Fruit fly (Drosophila melanogaster): ENCODE results near the gene CG3165.

The CG3165 gene

dm6 chr2L:3006925-3007426 lies 30.1 kb downstream of the CG3165 start:
- no peak for TF ChIP-seq Hr96 (GFP tag; optimal IDR thresholded peaks at IDR 0.05)
- no peak for TF ChIP-seq cnc (optimal IDR thresholded peaks at IDR 0.05)
- TF ChIP-seq CG11617 (GFP tag; optimal IDR thresholded peaks at IDR 0.05): no peak
- no peak for TF ChIP-seq CG7045 (GFP tag; optimal IDR thresholded peaks at IDR 0.05)
- TF ChIP-seq CG7101 (tag; optimal IDR thresholded peaks at IDR 0.05): no peak
- no peak for TF ChIP-seq CG1620 (GFP tag; optimal IDR thresholded peaks at IDR 0.05)
- TF ChIP-seq cic (GFP tag; optimal IDR thresholded peaks at IDR 0.05): no peak
- TF ChIP-seq Mnt (GFP tag; optimal IDR thresholded peaks at IDR 0.05): no peak
- TF ChIP-seq CG5204 (GFP tag; optimal IDR thresholded peaks at IDR 0.05): no peak
- TF ChIP-seq ovo (GFP tag; optimal IDR thresholded peaks at IDR 0.05): no peak
- no peak for TF ChIP-seq pad (GFP tag; optimal IDR thresholded peaks at IDR 0.05)
- TF ChIP-seq CG12768 (GFP tag; optimal IDR thresholded peaks at IDR 0.05): no peak
- TF ChIP-seq CG33017 (tag; optimal IDR thresholded peaks at IDR 0.05): no peak
- no peak for TF ChIP-seq CG14711 (tag; optimal IDR thresholded peaks at IDR 0.05)

dm6 chr2L:3009438-3009837 lies 32.5 kb downstream of the CG3165 start:
- TF ChIP-seq CG11617 (GFP tag; optimal IDR thresholded peaks at IDR 0.05): no peak
- TF ChIP-seq tj (GFP tag; optimal IDR thresholded peaks at IDR 0.05): peak; percentile 96

- no peak for TF ChIP-seq CG5204 (GFP tag; optimal IDR thresholded peaks at IDR 0.05)
- TF ChIP-seq CG7045 (GFP tag; optimal IDR thresholded peaks at IDR 0.05): no peak
- TF ChIP-seq toe (GFP tag; optimal IDR thresholded peaks at IDR 0.05): no peak
- TF ChIP-seq CG33017 (tag; optimal IDR thresholded peaks at IDR 0.05): no peak
- TF ChIP-seq tj (GFP tag; optimal IDR thresholded peaks at IDR 0.05): no peak
- TF ChIP-seq CG7101 (tag; optimal IDR thresholded peaks at IDR 0.05): no peak
- no peak for TF ChIP-seq Clk (GFP tag; optimal IDR thresholded peaks at IDR 0.05)
Observed at dm6 chr2L:3011484-3011883, 34.6 kb downstream of the CG3165 start.

- TF ChIP-seq pad (GFP tag; optimal IDR thresholded peaks at IDR 0.05) (no peak), cic (GFP tag; optimal IDR thresholded peaks at IDR 0.05) (no peak), CG7101 (tag; optimal IDR thresholded peaks at IDR 0.05) (no peak), bab1 (GFP tag; optimal IDR thresholded peaks at IDR 0.05) (no peak), Hr96 (GFP tag; optimal IDR thresholded peaks at IDR 0.05) (no peak), Crg-1 (GFP tag; optimal IDR thresholded peaks at IDR 0.05) (no peak), CG11617 (GFP tag; optimal IDR thresholded peaks at IDR 0.05) (no peak), CG7045 (GFP tag; optimal IDR thresholded peaks at IDR 0.05) (no peak), toe (GFP tag; optimal IDR thresholded peaks at IDR 0.05) (no peak), cnc (optimal IDR thresholded peaks at IDR 0.05) (no peak), Clk (GFP tag; optimal IDR thresholded peaks at IDR 0.05) (no peak), Mnt (GFP tag; optimal IDR thresholded peaks at IDR 0.05) (no peak), CG33017 (tag; optimal IDR thresholded peaks at IDR 0.05) (no peak), kay (GFP tag; ENCODE audit: borderline replicate concordance) (no peak), CG12768 (GFP tag; optimal IDR thresholded peaks at IDR 0.05) (no peak), CG14711 (tag; optimal IDR thresholded peaks at IDR 0.05) (no peak), CG1620 (GFP tag; optimal IDR thresholded peaks at IDR 0.05) (no peak), tj (GFP tag; optimal IDR thresholded peaks at IDR 0.05) (no peak), CG5204 (GFP tag; optimal IDR thresholded peaks at IDR 0.05) (no peak)
Observed at dm6 chr2L:3012780-3013179, 35.9 kb downstream of the CG3165 start.

dm6 chr2L:3018212-3018611 lies 41.3 kb downstream of the CG3165 start, which contains the start of the genes CG17224 and CG17264:
TSS of gene CG17224 (minus strand) at chr2L:3018308.
TSS of gene CG17264 (plus strand) at chr2L:3018508.
- TF ChIP-seq Crg-1 (GFP tag; optimal IDR thresholded peaks at IDR 0.05) (no peak), cnc (optimal IDR thresholded peaks at IDR 0.05) (no peak), CG1620 (GFP tag; optimal IDR thresholded peaks at IDR 0.05) (no peak), Hr96 (GFP tag; optimal IDR thresholded peaks at IDR 0.05) (no peak), pad (GFP tag; optimal IDR thresholded peaks at IDR 0.05) (no peak), Mnt (GFP tag; optimal IDR thresholded peaks at IDR 0.05) (peak; percentile 58), bab1 (GFP tag; optimal IDR thresholded peaks at IDR 0.05) (peak; percentile 30), CG14711 (tag; optimal IDR thresholded peaks at IDR 0.05) (peak; percentile 11), tj (GFP tag; optimal IDR thresholded peaks at IDR 0.05) (no peak), CG12768 (GFP tag; optimal IDR thresholded peaks at IDR 0.05) (no peak), CG7101 (tag; optimal IDR thresholded peaks at IDR 0.05) (no peak), toe (GFP tag; optimal IDR thresholded peaks at IDR 0.05) (no peak), CG33017 (tag; optimal IDR thresholded peaks at IDR 0.05) (no peak), ovo (GFP tag; optimal IDR thresholded peaks at IDR 0.05) (no peak), Clk (GFP tag; optimal IDR thresholded peaks at IDR 0.05) (no peak), CG5204 (GFP tag; optimal IDR thresholded peaks at IDR 0.05) (no peak), CG11617 (GFP tag; optimal IDR thresholded peaks at IDR 0.05) (no peak), CG7045 (GFP tag; optimal IDR thresholded peaks at IDR 0.05) (no peak), cic (GFP tag; optimal IDR thresholded peaks at IDR 0.05) (peak; percentile 25), kay (GFP tag; ENCODE audit: borderline replicate concordance) (no peak)

dm6 chr2L:3022986-3023385 lies 46.1 kb downstream of the CG3165 start, which contains the start of the genes alpha4GT1 and Prp40:
TSS of gene alpha4GT1 (minus strand) at chr2L:3023141.
TSS of gene Prp40 (plus strand) at chr2L:3023226.
- TF ChIP-seq CG12768 (GFP tag; optimal IDR thresholded peaks at IDR 0.05) (no peak), Mnt (GFP tag; optimal IDR thresholded peaks at IDR 0.05) (peak; percentile 31), Clk (GFP tag; optimal IDR thresholded peaks at IDR 0.05) (no peak), CG14711 (tag; optimal IDR thresholded peaks at IDR 0.05) (peak; percentile 18), bab1 (GFP tag; optimal IDR thresholded peaks at IDR 0.05) (peak; percentile 16)
